Fruit fly (Drosophila melanogaster): ENCODE results near the gene CG7275.

dm6 chr3L:15528096-15528495 lies 29.3 kb downstream of the CG7275 start, which contains the start of gene CG42728:
- no peak for TF ChIP-seq CTCF (optimal IDR thresholded peaks at IDR 0.05)
- TF ChIP-seq CG8478 (optimal IDR thresholded peaks at IDR 0.05), result no peak
